Worm (Caenorhabditis elegans): ENCODE measurements around the gene F55B12.10.

- TF ChIP-seq aly-2 (tag; optimal IDR thresholded peaks at IDR 0.05) (no peak), nhr-11 (tag; optimal IDR thresholded peaks at IDR 0.05) (no peak), hlh-4 (tag; optimal IDR thresholded peaks at IDR 0.05) (no peak), blmp-1 (tag; optimal IDR thresholded peaks at IDR 0.05) (peak; percentile 54), mdl-1 (tag; optimal IDR thresholded peaks at IDR 0.05) (no peak), vab-15 (tag; optimal IDR thresholded peaks at IDR 0.05) (peak; percentile 32)
These were observed 49.0 kb upstream of the F55B12.10 start for ce11 chrV:13790557-13790956.

Data from whole organism, L1 larva.